Fruit fly (Drosophila melanogaster) whole organism, pupa: ENCODE data around the gene meso18E.

Source experiments
- CG13204 ChIP-seq: fragments of 200-800 bp; sonication (Bioruptor generic); optimal IDR thresholded peaks from 2 replicates; lab custom pipeline; 2018; ENCODE audit warnings: missing biosample characterization, mild to moderate bottlenecking, missing genetic modification characterization, moderate library complexity
- CG15710 ChIP-seq: fragments of 200-800 bp; sonication (Bioruptor generic); optimal IDR thresholded peaks from 2 replicates; lab custom pipeline; 2018; ENCODE audit warnings: missing biosample characterization, mild to moderate bottlenecking, missing genetic modification characterization, moderate library complexity
- CG32121 ChIP-seq: fragments of 200-800 bp; sonication (Bioruptor generic); IDR thresholded peaks from 2 replicates; pipeline ENCODE4 v1.3.6; 2022; ENCODE audit warnings: missing biosample characterization, missing genetic modification characterization
- EcR ChIP-seq: fragments of 200-800 bp; sonication (Bioruptor generic); optimal IDR thresholded peaks from 3 replicates; lab custom pipeline; 2019; ENCODE audit warnings: missing biosample characterization, missing genetic modification characterization, mild to moderate bottlenecking, moderate library complexity, missing genetic modification reagents
- Pif1A ChIP-seq: fragments of 200-800 bp; sonication (Bioruptor generic); optimal IDR thresholded peaks from 3 replicates; lab custom pipeline; 2016; ENCODE audit warnings: missing biosample characterization, missing genetic modification characterization

- TF ChIP-seq CG13204 (GFP tag; lab: Kevin White, UChicago), result peak; percentile 14
- TF ChIP-seq EcR (GFP tag; lab: Kevin White, UChicago), result no peak
- TF ChIP-seq CG32121 (GFP tag; lab: Robert Waterston, UW), result no peak
- no peak for TF ChIP-seq CG15710 (tag; lab: Kevin White, UChicago)
- TF ChIP-seq Pif1A (GFP tag; lab: Kevin White, UChicago), result no peak
Measured at dm6 chrX:19683040-19683875, 29.6 kb downstream of the meso18E start, which contains the start of the genes dome and Ubqn.
